Worm (Caenorhabditis elegans): ENCODE measurements around the gene hsb-1.

- TF ChIP-seq nhr-25 (tag; optimal IDR thresholded peaks at IDR 0.05) (no peak), nhr-77 (tag; optimal IDR thresholded peaks at IDR 0.05) (no peak), blmp-1 (tag; optimal IDR thresholded peaks at IDR 0.05; ENCODE audit: insufficient read depth) (no peak), elt-1 (tag; optimal IDR thresholded peaks at IDR 0.05) (no peak), lin-39 (tag; optimal IDR thresholded peaks at IDR 0.05) (no peak), ztf-11 (tag; optimal IDR thresholded peaks at IDR 0.05) (no peak), ztf-1 (GFP tag; conservative IDR thresholded peaks at IDR 0.05) (no peak), lsy-2 (tag; optimal IDR thresholded peaks at IDR 0.05) (no peak), nhr-23 (tag; optimal IDR thresholded peaks at IDR 0.05) (no peak), ZK546.5 (tag; optimal IDR thresholded peaks at IDR 0.05) (no peak), nhr-21 (tag; optimal IDR thresholded peaks at IDR 0.05) (no peak)
These were observed 6.0 kb upstream of the hsb-1 start, which contains the start of gene K08E7.5 for ce11 chrIV:12573068-12573467.
